Fruit fly (Drosophila melanogaster) whole organism, embryonic: ENCODE measurements around the gene Polr3I.
A peak's percentile ranks its signal among the peaks of the same experiment; 100 is the strongest.

ENCODE experiments used
- Atf3 ChIP-seq: fragments of 200-800 bp; sonication (Bioruptor generic); optimal IDR thresholded peaks from 3 replicates; lab custom pipeline; 2016; ENCODE audit warnings: missing biosample characterization, missing genetic modification characterization
- B-H1 ChIP-seq: fragments of 200-800 bp; sonication (Bioruptor generic); IDR thresholded peaks from 3 replicates; pipeline ENCODE4 v1.3.6; 2022; ENCODE audit warnings: missing biosample characterization, missing genetic modification characterization
- Bteb2 ChIP-seq: fragments of 200-800 bp; sonication (Bioruptor generic); optimal IDR thresholded peaks from 2 replicates; lab custom pipeline; 2016; ENCODE audit warnings: missing biosample characterization, missing genetic modification characterization
- CG10267 ChIP-seq: fragments of 200-800 bp; sonication (Bioruptor generic); optimal IDR thresholded peaks from 2 replicates; lab custom pipeline; 2018; ENCODE audit warnings: missing biosample characterization, mild to moderate bottlenecking, missing genetic modification characterization, moderate library complexity
- CG10979 ChIP-seq: fragments of 200-800 bp; sonication (Bioruptor generic); optimal IDR thresholded peaks from 2 replicates; lab custom pipeline; 2018; ENCODE audit warnings: missing biosample characterization, mild to moderate bottlenecking, missing genetic modification characterization, moderate library complexity
- CG11247 ChIP-seq: fragments of 200-800 bp; sonication (Bioruptor generic); IDR thresholded peaks from 2 replicates; pipeline ENCODE4 v1.3.6; 2022; ENCODE audit warnings: missing biosample characterization, missing genetic modification characterization
- CG12299 ChIP-seq: fragments of 200-800 bp; sonication (Bioruptor generic); optimal IDR thresholded peaks from 2 replicates; lab custom pipeline; 2018; ENCODE audit warnings: missing biosample characterization, mild to moderate bottlenecking, missing genetic modification characterization
- CG12744 ChIP-seq: fragments of 200-800 bp; sonication (Bioruptor generic); optimal IDR thresholded peaks from 2 replicates; lab custom pipeline; 2016; ENCODE audit warnings: missing biosample characterization, missing genetic modification characterization
- CG12769 ChIP-seq: fragments of 200-800 bp; sonication (Bioruptor generic); optimal IDR thresholded peaks from 2 replicates; lab custom pipeline; 2019; ENCODE audit warnings: missing biosample characterization, mild to moderate bottlenecking, missing genetic modification characterization, moderate library complexity
- CG15269 ChIP-seq: fragments of 200-800 bp; sonication (Bioruptor generic); optimal IDR thresholded peaks from 2 replicates; lab custom pipeline; 2018; ENCODE audit warnings: missing biosample characterization, mild to moderate bottlenecking, missing genetic modification characterization, moderate library complexity
- CG1647 ChIP-seq: fragments of 200-800 bp; sonication (Bioruptor generic); optimal IDR thresholded peaks from 3 replicates; lab custom pipeline; 2016; ENCODE audit warnings: missing biosample characterization, missing genetic modification characterization
- CG18476 ChIP-seq: fragments of 200-800 bp; sonication (Bioruptor generic); optimal IDR thresholded peaks from 2 replicates; lab custom pipeline; 2016; ENCODE audit warnings: missing biosample characterization, mild to moderate bottlenecking, missing genetic modification characterization
- CG2199 ChIP-seq: fragments of 200-800 bp; sonication (Bioruptor generic); IDR thresholded peaks from 3 replicates; pipeline ENCODE4 v1.3.6; 2022; ENCODE audit warnings: missing biosample characterization, missing genetic modification characterization
- CG2678 ChIP-seq: fragments of 200-800 bp; sonication (Bioruptor generic); optimal IDR thresholded peaks from 3 replicates; lab custom pipeline; 2019; ENCODE audit warnings: missing biosample characterization, mild to moderate bottlenecking, missing genetic modification characterization, moderate library complexity
- CG3847 ChIP-seq: fragments of 200-800 bp; sonication (Bioruptor generic); IDR thresholded peaks from 2 replicates; pipeline ENCODE4 v1.3.6; 2022; ENCODE audit warnings: missing biosample characterization, missing genetic modification characterization
- CG3995 ChIP-seq: fragments of 200-800 bp; sonication (Bioruptor generic); optimal IDR thresholded peaks from 3 replicates; lab custom pipeline; 2016; ENCODE audit warnings: missing biosample characterization, missing genetic modification characterization
- CG4730 ChIP-seq: fragments of 200-800 bp; sonication (Bioruptor generic); IDR thresholded peaks from 2 replicates; pipeline ENCODE4 v1.3.6; 2022; ENCODE audit warnings: missing biosample characterization, missing genetic modification characterization
- CG6175 ChIP-seq: fragments of 200-800 bp; sonication (Bioruptor generic); IDR thresholded peaks from 3 replicates; pipeline ENCODE4 v1.3.6; 2022; ENCODE audit warnings: missing biosample characterization, missing genetic modification characterization
- CG6683 ChIP-seq: fragments of 200-800 bp; sonication (Bioruptor generic); optimal IDR thresholded peaks from 2 replicates; lab custom pipeline; 2017; ENCODE audit warnings: missing biosample characterization, mild to moderate bottlenecking, missing genetic modification characterization, missing genetic modification reagents
- CG7556 ChIP-seq: fragments of 200-800 bp; sonication (Bioruptor generic); optimal IDR thresholded peaks from 2 replicates; lab custom pipeline; 2017; ENCODE audit warnings: missing biosample characterization, mild to moderate bottlenecking, missing genetic modification characterization
- CG7839 ChIP-seq: fragments of 200-800 bp; sonication (Bioruptor generic); optimal IDR thresholded peaks from 3 replicates; lab custom pipeline; 2018; ENCODE audit warnings: missing biosample characterization, mild to moderate bottlenecking, missing genetic modification characterization, moderate library complexity
- CG8388 ChIP-seq: fragments of 200-800 bp; sonication (Bioruptor generic); optimal IDR thresholded peaks from 2 replicates; lab custom pipeline; 2019; ENCODE audit warnings: missing biosample characterization, mild to moderate bottlenecking, missing genetic modification characterization, moderate library complexity
- CG9797 ChIP-seq: fragments of 200-800 bp; sonication (Bioruptor generic); optimal IDR thresholded peaks from 3 replicates; lab custom pipeline; 2018; ENCODE audit warnings: missing biosample characterization, mild to moderate bottlenecking, missing genetic modification characterization
- Camta ChIP-seq: fragments of 200-800 bp; sonication (Bioruptor generic); optimal IDR thresholded peaks from 2 replicates; lab custom pipeline; 2016; ENCODE audit warnings: missing biosample characterization, missing genetic modification characterization
- Dbx ChIP-seq: fragments of 200-800 bp; sonication (Bioruptor generic); IDR thresholded peaks from 3 replicates; pipeline ENCODE4 v1.3.6; 2022; ENCODE audit warnings: missing biosample characterization, missing genetic modification characterization
- Hey ChIP-seq: fragments of 200-800 bp; sonication (Bioruptor generic); optimal IDR thresholded peaks from 3 replicates; lab custom pipeline; 2018; ENCODE audit warnings: missing biosample characterization, mild to moderate bottlenecking, missing genetic modification characterization
- Lpt ChIP-seq: fragments of >200 bp; optimal IDR thresholded peaks from 2 replicates; lab custom pipeline; 2018; ENCODE audit warnings: missing biosample characterization, missing genetic modification characterization
- MTF-1 ChIP-seq: fragments of 200-800 bp; sonication (Bioruptor generic); optimal IDR thresholded peaks from 2 replicates; lab custom pipeline; 2018; ENCODE audit warnings: missing biosample characterization, mild to moderate bottlenecking, missing genetic modification characterization, borderline replicate concordance
- Med ChIP-seq: fragments of 200-800 bp; sonication (Bioruptor generic); peaks from one replicate; lab custom pipeline; 2016; ENCODE audit warnings: missing biosample characterization, missing genetic modification characterization, mild to moderate bottlenecking, inconsistent platforms, moderate library complexity
- NC2α ChIP-seq: fragments of 200-800 bp; sonication (Bioruptor generic); optimal IDR thresholded peaks from 2 replicates; lab custom pipeline; 2016; ENCODE audit warnings: missing biosample characterization, missing genetic modification characterization
- Nf-YC ChIP-seq: fragments of 200-800 bp; optimal IDR thresholded peaks from 3 replicates; lab custom pipeline; 2019; ENCODE audit warnings: missing biosample characterization, mild to moderate bottlenecking, missing genetic modification characterization, moderate library complexity
- Oli ChIP-seq: fragments of 200-800 bp; sonication (Bioruptor generic); optimal IDR thresholded peaks from 2 replicates; lab custom pipeline; 2018; ENCODE audit warnings: missing biosample characterization, mild to moderate bottlenecking, missing genetic modification characterization, moderate library complexity
- Opbp ChIP-seq: fragments of 200-800 bp; sonication (Bioruptor generic); IDR thresholded peaks from 3 replicates; pipeline ENCODE4 v1.3.6; 2022; ENCODE audit warnings: missing biosample characterization, missing genetic modification characterization; ENCODE audit not compliant: partially characterized antibody
- Ravus ChIP-seq: fragments of 200-800 bp; sonication (Bioruptor generic); IDR thresholded peaks from 2 replicates; pipeline ENCODE4 v1.3.6; 2022; ENCODE audit warnings: missing biosample characterization, missing genetic modification characterization
- Rfx ChIP-seq: fragments of 200-800 bp; sonication (Bioruptor generic); IDR thresholded peaks from 2 replicates; pipeline ENCODE4 v1.3.6; 2022; ENCODE audit warnings: missing biosample characterization, missing genetic modification characterization
- YL-1 ChIP-seq: fragments of 200-800 bp; sonication (Bioruptor generic); optimal IDR thresholded peaks from 3 replicates; lab custom pipeline; 2017; ENCODE audit warnings: missing biosample characterization, mild to moderate bottlenecking, missing genetic modification characterization
- ash1 ChIP-seq: fragments of 200-800 bp; sonication (Bioruptor generic); optimal IDR thresholded peaks from 2 replicates; lab custom pipeline; 2018; ENCODE audit warnings: missing biosample characterization, mild to moderate bottlenecking, missing genetic modification characterization
- cad ChIP-seq: fragments of >200 bp; optimal IDR thresholded peaks from 2 replicates; lab custom pipeline; 2017; ENCODE audit warnings: missing biosample characterization, missing genetic modification characterization
- chinmo ChIP-seq: fragments of 200-800 bp; sonication (Bioruptor generic); IDR thresholded peaks from 4 replicates; pipeline ENCODE4 v1.3.6; 2022; ENCODE audit warnings: missing biosample characterization, missing genetic modification characterization; ENCODE audit not compliant: partially characterized antibody
- dmrt11E ChIP-seq: fragments of 200-800 bp; sonication (Bioruptor generic); optimal IDR thresholded peaks from 3 replicates; lab custom pipeline; 2018; ENCODE audit warnings: missing biosample characterization, mild to moderate bottlenecking, missing genetic modification characterization, moderate library complexity
- emc ChIP-seq: fragments of 200-800 bp; sonication (Bioruptor generic); optimal IDR thresholded peaks from 2 replicates; lab custom pipeline; 2016; ENCODE audit warnings: missing biosample characterization, missing genetic modification characterization
- eve ChIP-seq, 2 experiments: fragments of >200 bp; optimal IDR thresholded peaks; 2 replicates each; lab custom pipeline; 2017; ENCODE audit warnings: missing biosample characterization in 2 of 2, missing genetic modification characterization in 2 of 2
- gcm ChIP-seq: fragments of 200-800 bp; sonication (Bioruptor generic); optimal IDR thresholded peaks from 2 replicates; lab custom pipeline; 2019; ENCODE audit warnings: missing biosample characterization, mild to moderate bottlenecking, missing genetic modification characterization, moderate library complexity
- her ChIP-seq: fragments of 200-800 bp; sonication (Bioruptor generic); optimal IDR thresholded peaks from 2 replicates; lab custom pipeline; 2016; ENCODE audit warnings: missing biosample characterization, missing genetic modification characterization
- kay ChIP-seq: fragments of 200-800 bp; sonication (Bioruptor generic); optimal IDR thresholded peaks from 2 replicates; lab custom pipeline; 2016; ENCODE audit warnings: missing biosample characterization, missing genetic modification characterization
- maf-S ChIP-seq: fragments of 200-800 bp; sonication (Bioruptor generic); optimal IDR thresholded peaks from 2 replicates; lab custom pipeline; 2016; ENCODE audit warnings: missing biosample characterization, missing genetic modification characterization
- onecut ChIP-seq: fragments of 200-800 bp; sonication (Bioruptor generic); IDR thresholded peaks from 2 replicates; pipeline ENCODE4 v1.3.6; 2022; ENCODE audit warnings: missing biosample characterization, missing genetic modification characterization
- peb ChIP-seq: fragments of 200-800 bp; sonication (Bioruptor generic); IDR thresholded peaks from 2 replicates; pipeline ENCODE4 v1.3.6; 2022; ENCODE audit warnings: missing biosample characterization, missing genetic modification characterization
- phol ChIP-seq: fragments of 200-800 bp; sonication (Bioruptor generic); optimal IDR thresholded peaks from 3 replicates; lab custom pipeline; 2018; ENCODE audit warnings: missing biosample characterization, mild to moderate bottlenecking, missing genetic modification characterization, moderate library complexity
- pnt ChIP-seq: fragments of 200-800 bp; sonication (Bioruptor generic); optimal IDR thresholded peaks from 3 replicates; lab custom pipeline; 2016; ENCODE audit warnings: missing biosample characterization, missing genetic modification characterization
- ssp ChIP-seq: fragments of 200-800 bp; sonication (Bioruptor generic); IDR thresholded peaks from 2 replicates; pipeline ENCODE4 v1.3.6; 2022; ENCODE audit warnings: missing biosample characterization, missing genetic modification characterization
- tx ChIP-seq: fragments of 200-800 bp; sonication (Bioruptor generic); optimal IDR thresholded peaks from 2 replicates; lab custom pipeline; 2016; ENCODE audit warnings: missing biosample characterization, missing genetic modification characterization

The Polr3I gene

dm6 chrX:16907009-16907408 lies 22.6 kb downstream of the Polr3I start:
- TF ChIP-seq Atf3 (GFP tag; lab: Kevin White, UChicago) (no peak), ssp (GFP tag; lab: Robert Waterston, UW) (no peak), NC2α (no peak), Lpt (GFP tag; lab: Kevin White, UChicago) (no peak), CG8388 (no peak), CG2199 (GFP tag; lab: Robert Waterston, UW) (peak; percentile 66; the same call in 1 of the 3 replicates), CG11247 (GFP tag; lab: Robert Waterston, UW) (no peak), Nf-YC (no peak), Hey (no peak), CG2678 (tag; lab: Kevin White, UChicago) (no peak), Oli (tag; lab: Kevin White, UChicago) (no peak), CG12299 (no peak), CG3847 (GFP tag; lab: Robert Waterston, UW) (no peak), Camta (GFP tag; lab: Kevin White, UChicago) (no peak), YL-1 (no peak), CG3995 (GFP tag; lab: Kevin White, UChicago) (no peak), gcm (no peak), her (GFP tag; lab: Kevin White, UChicago) (no peak), dmrt11E (no peak), CG18476 (GFP tag; lab: Kevin White, UChicago) (no peak), peb (GFP tag; lab: Robert Waterston, UW) (no peak), phol (tag; lab: Kevin White, UChicago) (no peak), cad (GFP tag; lab: Kevin White, UChicago) (no peak), Med (GFP tag; lab: Kevin White, UChicago) (peak; percentile 23), CG10267 (tag; lab: Kevin White, UChicago) (no peak), CG10979 (tag; lab: Kevin White, UChicago) (no peak), CG4730 (GFP tag; lab: Robert Waterston, UW) (no peak), CG1647 (GFP tag; lab: Kevin White, UChicago) (no peak), CG15269 (tag; lab: Kevin White, UChicago) (no peak), onecut (GFP tag; lab: Robert Waterston, UW) (no peak), ash1 (GFP tag; lab: Kevin White, UChicago) (no peak), Bteb2 (GFP tag; lab: Kevin White, UChicago) (no peak), CG7839 (tag; lab: Kevin White, UChicago) (no peak), Ravus (GFP tag; lab: Robert Waterston, UW) (no peak), CG7556 (no peak), emc (GFP tag; lab: Kevin White, UChicago) (no peak), Dbx (GFP tag; lab: Robert Waterston, UW) (0 out of 3 replicates have a peak, but pooled peaks have one; percentile 18), CG6175 (GFP tag; lab: Robert Waterston, UW) (no peak), CG9797 (GFP tag; lab: Kevin White, UChicago) (no peak), MTF-1 (GFP tag; lab: Kevin White, UChicago) (no peak), kay (no peak), eve (GFP tag; optimal IDR thresholded peaks at IDR 0.05; lab: Kevin White, UChicago) (no peak), pnt (GFP tag; lab: Kevin White, UChicago) (no peak), B-H1 (GFP tag; lab: Robert Waterston, UW) (no peak), tx (no peak), Opbp (GFP tag; lab: Robert Waterston, UW) (no peak), CG6683 (GFP tag; lab: Kevin White, UChicago) (no peak), chinmo (peak; percentile 44; the same call in 1 of the 4 replicates), Rfx (no peak), maf-S (GFP tag; lab: Kevin White, UChicago) (no peak), CG12769 (peak; percentile 34), CG12744 (GFP tag; lab: Kevin White, UChicago) (no peak)
